2 worm cellular contexts compared by ENCODE assay signal in genomic region chrIV:13167534-13167933, ce11.
A peak's percentile ranks its signal among the peaks of the same experiment; 100 is the strongest.
TF ChIP-seq lines count a peak whose summit lies in the region.

No protein-coding gene starts in this region.

TF ChIP-seq in whole organism, L1 larva, 84 proteins besides CTCF, POLR2A, EP300 and RAD21:
- TF ChIP-seq ceh-88 (GFP tag; IDR thresholded peaks at IDR 0.05; lab: Robert Waterston, UW) (no peak), nhr-84 (tag; optimal IDR thresholded peaks at IDR 0.05; lab: Kevin White, UChicago) (no peak), ets-5 (GFP tag; IDR thresholded peaks at IDR 0.05; lab: Robert Waterston, UW) (0 out of 2 replicates have a peak, but pooled peaks have one; percentile 70)
TF ChIP-seq in whole organism, L1 larva: peak in this region for 1.

TF ChIP-seq in whole organism, L4 larva, 104 proteins besides CTCF, POLR2A, EP300 and RAD21:
- TF ChIP-seq dmd-9 (GFP tag; IDR thresholded peaks at IDR 0.05; lab: Robert Waterston, UW) (no peak), lin-15B (tag; optimal IDR thresholded peaks at IDR 0.05; lab: Kevin White, UChicago) (no peak), zfp-2 (tag; optimal IDR thresholded peaks at IDR 0.05; lab: Kevin White, UChicago) (no peak), unc-62 (GFP tag; optimal IDR thresholded peaks at IDR 0.05 in 1 of 2; lab: Kevin White, UChicago) (peak in 1 of 2 experiments; percentile 10), unc-62 (tag; optimal IDR thresholded peaks at IDR 0.05; lab: Kevin White, UChicago) (no peak), fkh-10 (GFP tag; optimal IDR thresholded peaks at IDR 0.05; lab: Kevin White, UChicago) (no peak), aha-1 (tag; lab: Kevin White, UChicago) (peak; percentile 60)
TF ChIP-seq in whole organism, L4 larva: peak in this region for 2.

Comparison
In these comparisons a context has a peak if more than half of its experiments do, and no peak if none do; other contexts are left out.
1. Of the 29 proteins assayed by ChIP-seq in both whole organism, L4 larva and whole organism, L1 larva: peak only in whole organism, L4 larva: aha-1; only in whole organism, L1 larva: none; in both: none; in neither: 27; mixed calls (peak in some experiments, not most) for 1.